Fruit fly (Drosophila melanogaster) whole organism: Measurements from ENCODE around the gene tilB.

Experiments used
- Dll ChIP-seq: fragments of >200 bp; optimal IDR thresholded peaks from 2 replicates; lab custom pipeline; 2017
- EcR ChIP-seq, 2 experiments: fragments of >200 bp; optimal IDR thresholded peaks; 2 replicates each; lab custom pipeline; 2017; ENCODE audit warnings: missing biosample characterization in 2 of 2, missing genetic modification characterization in 2 of 2, missing genetic modification reagents in 2 of 2
- usp ChIP-seq: fragments of >200 bp; optimal IDR thresholded peaks from 2 replicates; lab custom pipeline; 2017; ENCODE audit warnings: missing biosample characterization, missing genetic modification characterization, mixed read lengths

DNA sequence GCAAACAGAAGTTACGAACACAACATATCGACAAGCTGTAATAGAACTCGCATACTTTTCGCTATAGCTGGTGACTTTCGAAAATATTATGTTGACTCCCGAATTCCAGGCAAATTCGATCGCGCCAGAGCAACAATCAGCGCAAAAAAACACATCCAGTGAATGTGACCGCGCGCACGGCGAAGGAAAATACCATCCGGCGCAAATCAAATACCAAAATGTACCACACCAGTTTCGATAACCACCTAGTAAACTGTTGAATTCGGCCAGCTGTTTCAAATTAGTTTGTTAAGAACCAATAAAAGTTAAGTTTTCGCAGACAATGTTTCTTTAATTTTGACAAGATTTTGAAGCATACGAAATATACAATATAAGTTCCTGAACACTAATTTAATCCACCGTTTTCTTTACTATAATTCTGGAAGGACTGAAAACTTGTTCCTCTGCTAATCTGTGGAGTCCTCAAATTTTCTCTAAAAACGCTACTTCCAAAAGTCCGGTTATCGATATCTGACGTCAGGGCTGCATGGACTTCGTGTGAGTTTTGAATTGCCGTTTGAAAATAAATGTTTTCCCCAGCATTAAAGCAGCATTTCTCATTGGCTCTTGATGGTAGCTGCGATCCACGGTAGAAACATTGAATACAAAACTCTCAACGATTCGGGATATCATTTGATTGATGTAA lies 32.5 kb downstream of the tilB start, which contains the start of the genes Cp110 and CG12576:
- TF ChIP-seq usp (GFP tag; lab: Kevin White, UChicago) (no peak), EcR (GFP tag; optimal IDR thresholded peaks at IDR 0.05; lab: Kevin White, UChicago) (no peak), Dll (lab: Kevin White, UChicago) (no peak)
